Fruit fly (Drosophila melanogaster) whole organism, embryonic: ENCODE data around the gene CG14096.

Experiments
- CG1024 ChIP-seq: fragments of 200-800 bp; sonication (Bioruptor generic); IDR thresholded peaks from 2 replicates; pipeline ENCODE4 v1.3.6; 2022; ENCODE audit warnings: missing biosample characterization, missing genetic modification characterization
- CG11504 ChIP-seq: fragments of 200-800 bp; sonication (Bioruptor generic); optimal IDR thresholded peaks from 3 replicates; lab custom pipeline; 2019; ENCODE audit warnings: missing biosample characterization, mild to moderate bottlenecking, missing genetic modification characterization, moderate library complexity
- CG14014 ChIP-seq: fragments of 200-800 bp; sonication (Bioruptor generic); IDR thresholded peaks from 2 replicates; pipeline ENCODE4 v1.3.6; 2022; ENCODE audit warnings: missing biosample characterization, missing genetic modification characterization
- CG15269 ChIP-seq: fragments of 200-800 bp; sonication (Bioruptor generic); optimal IDR thresholded peaks from 2 replicates; lab custom pipeline; 2018; ENCODE audit warnings: missing biosample characterization, mild to moderate bottlenecking, missing genetic modification characterization, moderate library complexity
- CG1647 ChIP-seq: fragments of 200-800 bp; sonication (Bioruptor generic); optimal IDR thresholded peaks from 3 replicates; lab custom pipeline; 2016; ENCODE audit warnings: missing biosample characterization, missing genetic modification characterization
- CG16779 ChIP-seq: fragments of 200-800 bp; sonication (Bioruptor generic); IDR thresholded peaks from 2 replicates; pipeline ENCODE4 v1.3.6; 2022; ENCODE audit warnings: missing biosample characterization, missing genetic modification characterization
- CG17802 ChIP-seq: fragments of 200-800 bp; sonication (Bioruptor generic); optimal IDR thresholded peaks from 2 replicates; lab custom pipeline; 2018; ENCODE audit warnings: missing biosample characterization, mild to moderate bottlenecking, missing genetic modification characterization, moderate library complexity
- CG17829 ChIP-seq: fragments of 200-800 bp; optimal IDR thresholded peaks from 2 replicates; lab custom pipeline; 2019; ENCODE audit warnings: missing biosample characterization, mild to moderate bottlenecking, missing genetic modification characterization, moderate library complexity
- CG18476 ChIP-seq: fragments of 200-800 bp; sonication (Bioruptor generic); optimal IDR thresholded peaks from 2 replicates; lab custom pipeline; 2016; ENCODE audit warnings: missing biosample characterization, mild to moderate bottlenecking, missing genetic modification characterization
- CG18619 ChIP-seq: fragments of 200-800 bp; sonication (Bioruptor generic); optimal IDR thresholded peaks from 3 replicates; lab custom pipeline; 2017; ENCODE audit warnings: missing biosample characterization, mild to moderate bottlenecking, missing genetic modification characterization
- CG18764 ChIP-seq: fragments of 200-800 bp; sonication (Bioruptor generic); optimal IDR thresholded peaks from 3 replicates; lab custom pipeline; 2016; ENCODE audit warnings: missing biosample characterization, missing genetic modification characterization
- CG2712 ChIP-seq: fragments of 200-800 bp; optimal IDR thresholded peaks from 3 replicates; lab custom pipeline; 2019; ENCODE audit warnings: missing biosample characterization, mild to moderate bottlenecking, missing genetic modification characterization, moderate library complexity
- CG32772 ChIP-seq: fragments of 200-800 bp; sonication (Bioruptor generic); IDR thresholded peaks from 2 replicates; pipeline ENCODE4 v1.3.6; 2022; ENCODE audit warnings: missing biosample characterization, missing genetic modification characterization
- CG6254 ChIP-seq: fragments of 200-800 bp; sonication (Bioruptor generic); optimal IDR thresholded peaks from 3 replicates; lab custom pipeline; 2017; ENCODE audit warnings: mild to moderate bottlenecking, missing biosample characterization, missing genetic modification reagents, missing genetic modification characterization
- CG7271 ChIP-seq: fragments of 200-800 bp; sonication (Bioruptor generic); optimal IDR thresholded peaks from 2 replicates; lab custom pipeline; 2018; ENCODE audit warnings: missing biosample characterization, mild to moderate bottlenecking, missing genetic modification characterization, moderate library complexity
- CG9609 ChIP-seq: fragments of 200-800 bp; sonication (Bioruptor generic); optimal IDR thresholded peaks from 3 replicates; lab custom pipeline; 2016; ENCODE audit warnings: missing biosample characterization, missing genetic modification characterization
- CG9876 ChIP-seq: fragments of 200-800 bp; sonication (Bioruptor generic); optimal IDR thresholded peaks from 2 replicates; lab custom pipeline; 2016; ENCODE audit warnings: missing biosample characterization, missing genetic modification characterization
- CG9932 ChIP-seq: fragments of 200-800 bp; sonication (Bioruptor generic); IDR thresholded peaks from 2 replicates; pipeline ENCODE4 v1.3.6; 2022; ENCODE audit warnings: missing biosample characterization, missing genetic modification characterization
- Camta ChIP-seq: fragments of 200-800 bp; sonication (Bioruptor generic); optimal IDR thresholded peaks from 2 replicates; lab custom pipeline; 2016; ENCODE audit warnings: missing biosample characterization, missing genetic modification characterization
- CrebB ChIP-seq: fragments of 200-800 bp; sonication (Bioruptor generic); optimal IDR thresholded peaks from 3 replicates; lab custom pipeline; 2018; ENCODE audit warnings: missing biosample characterization, mild to moderate bottlenecking, missing genetic modification characterization
- Dip2 ChIP-seq: fragments of 200-800 bp; sonication (Bioruptor generic); IDR thresholded peaks from 2 replicates; pipeline ENCODE4 v1.3.6; 2022; ENCODE audit warnings: missing biosample characterization, missing genetic modification characterization
- Dip3 ChIP-seq: fragments of 200-800 bp; sonication (Bioruptor generic); optimal IDR thresholded peaks from 3 replicates; lab custom pipeline; 2016; ENCODE audit warnings: missing biosample characterization, missing genetic modification characterization
- Dref ChIP-seq: fragments of 200-800 bp; sonication (Bioruptor generic); IDR thresholded peaks from 2 replicates; pipeline ENCODE4 v1.3.6; 2022; ENCODE audit warnings: missing biosample characterization, missing genetic modification characterization
- Eip74EF ChIP-seq, 2 experiments: fragments of 200-800 bp in 1 of 2; fragments of >200 bp in 1 of 2; sonication (Bioruptor generic) in 1 of 2; optimal IDR thresholded peaks; 2 replicates each; lab custom pipeline; 2017 to 2019; ENCODE audit warnings: missing biosample characterization in 2 of 2, missing genetic modification characterization in 2 of 2, mild to moderate bottlenecking in 1 of 2, moderate library complexity in 1 of 2
- HLH3B ChIP-seq: fragments of 200-800 bp; sonication (Bioruptor generic); IDR thresholded peaks from 2 replicates; pipeline ENCODE4 v1.3.6; 2022; ENCODE audit warnings: missing biosample characterization, missing genetic modification characterization
- HmgZ ChIP-seq: fragments of 200-800 bp; sonication (Bioruptor generic); optimal IDR thresholded peaks from 2 replicates; lab custom pipeline; 2018; ENCODE audit warnings: missing biosample characterization, mild to moderate bottlenecking, missing genetic modification characterization
- Hmx ChIP-seq: fragments of 200-800 bp; sonication (Bioruptor generic); optimal IDR thresholded peaks from 2 replicates; lab custom pipeline; 2016; ENCODE audit warnings: missing biosample characterization, missing genetic modification characterization
- Lim3 ChIP-seq: fragments of 200-800 bp; sonication (Bioruptor generic); IDR thresholded peaks from 2 replicates; pipeline ENCODE4 v1.3.6; 2022; ENCODE audit warnings: missing biosample characterization, missing genetic modification characterization
- MBD-R2 ChIP-seq: fragments of 200-800 bp; sonication (Bioruptor generic); IDR thresholded peaks from 2 replicates; pipeline ENCODE4 v1.3.6; 2022; ENCODE audit warnings: missing biosample characterization, missing genetic modification characterization
- Mad ChIP-seq: fragments of 200-800 bp; sonication (Bioruptor generic); optimal IDR thresholded peaks from 2 replicates; lab custom pipeline; 2016; ENCODE audit warnings: missing biosample characterization, missing genetic modification characterization
- Sox100B ChIP-seq: fragments of 200-800 bp; sonication (Bioruptor generic); optimal IDR thresholded peaks from 3 replicates; lab custom pipeline; 2018; ENCODE audit warnings: missing biosample characterization, mild to moderate bottlenecking, missing genetic modification characterization
- Sry-δ ChIP-seq: fragments of 200-800 bp; sonication (Bioruptor generic); optimal IDR thresholded peaks from 2 replicates; lab custom pipeline; 2016; ENCODE audit warnings: missing biosample characterization, missing genetic modification characterization
- TFAM ChIP-seq: fragments of 200-800 bp; sonication (Bioruptor generic); optimal IDR thresholded peaks from 2 replicates; lab custom pipeline; 2017; ENCODE audit warnings: missing biosample characterization, missing genetic modification characterization, inconsistent platforms
- Trl ChIP-seq, 3 experiments: fragments of >200 bp in 2 of 3; fragments of 200-800 bp in 1 of 3; sonication (Bioruptor generic) in 1 of 3; optimal IDR thresholded peaks; 2 replicates in 1 of 3; 3 replicates in 2 of 3; lab custom pipeline; 2016 to 2017; ENCODE audit warnings: missing biosample characterization in 1 of 3, missing genetic modification characterization in 1 of 3
- Xbp1 ChIP-seq: fragments of 200-800 bp; sonication (Bioruptor generic); optimal IDR thresholded peaks from 3 replicates; lab custom pipeline; 2016; ENCODE audit warnings: missing biosample characterization, mild to moderate bottlenecking, missing genetic modification characterization
- ac ChIP-seq: fragments of 200-800 bp; sonication (Bioruptor generic); optimal IDR thresholded peaks from 3 replicates; lab custom pipeline; 2017; ENCODE audit warnings: missing biosample characterization, mild to moderate bottlenecking, missing genetic modification characterization
- cwo ChIP-seq: fragments of 200-800 bp; sonication (Bioruptor generic); optimal IDR thresholded peaks from 3 replicates; lab custom pipeline; 2017; ENCODE audit warnings: missing biosample characterization, missing genetic modification characterization, mild to moderate bottlenecking, moderate library complexity, missing genetic modification reagents
- esg ChIP-seq: fragments of 200-800 bp; sonication (Bioruptor generic); conservative IDR thresholded peaks from 2 replicates; pipeline ENCODE4 v1.3.6; 2022; ENCODE audit warnings: missing biosample characterization, missing genetic modification characterization
- eyg ChIP-seq: fragments of 200-800 bp; sonication (Bioruptor generic); optimal IDR thresholded peaks from 3 replicates; lab custom pipeline; 2016; ENCODE audit warnings: missing biosample characterization, missing genetic modification characterization
- gce ChIP-seq: fragments of 200-800 bp; sonication (Bioruptor generic); IDR thresholded peaks from 3 replicates; pipeline ENCODE4 v1.3.6; 2022; ENCODE audit warnings: missing biosample characterization, missing genetic modification characterization
- gro ChIP-seq: fragments of 200-800 bp; sonication (Bioruptor generic); optimal IDR thresholded peaks from 2 replicates; lab custom pipeline; 2016; ENCODE audit warnings: missing biosample characterization, missing genetic modification characterization
- ind ChIP-seq: fragments of 200-800 bp; sonication (Bioruptor generic); optimal IDR thresholded peaks from 3 replicates; lab custom pipeline; 2016; ENCODE audit warnings: missing biosample characterization, missing genetic modification characterization
- jigr1 ChIP-seq: fragments of 200-800 bp; sonication (Bioruptor generic); IDR thresholded peaks from 3 replicates; pipeline ENCODE4 v1.3.6; 2022; ENCODE audit warnings: missing biosample characterization, missing genetic modification characterization
- lilli ChIP-seq: fragments of 200-800 bp; sonication (Bioruptor generic); optimal IDR thresholded peaks from 3 replicates; lab custom pipeline; 2016; ENCODE audit warnings: missing biosample characterization, missing genetic modification characterization
- peb ChIP-seq: fragments of 200-800 bp; sonication (Bioruptor generic); IDR thresholded peaks from 2 replicates; pipeline ENCODE4 v1.3.6; 2022; ENCODE audit warnings: missing biosample characterization, missing genetic modification characterization
- sisA ChIP-seq: fragments of 200-800 bp; sonication (Bioruptor generic); IDR thresholded peaks from 2 replicates; pipeline ENCODE4 v1.3.6; 2022; ENCODE audit warnings: missing biosample characterization, missing genetic modification characterization
- slbo ChIP-seq: fragments of 200-800 bp; sonication (Bioruptor generic); IDR thresholded peaks from 2 replicates; pipeline ENCODE4 v1.3.6; 2022; ENCODE audit warnings: missing biosample characterization, missing genetic modification characterization
- slou ChIP-seq: fragments of 200-800 bp; sonication (Bioruptor generic); optimal IDR thresholded peaks from 3 replicates; lab custom pipeline; 2016; ENCODE audit warnings: missing biosample characterization, missing genetic modification characterization
- sqz ChIP-seq: fragments of 200-800 bp; sonication (Bioruptor generic); optimal IDR thresholded peaks from 3 replicates; lab custom pipeline; 2018; ENCODE audit warnings: missing biosample characterization, mild to moderate bottlenecking, missing genetic modification characterization
- stc ChIP-seq: fragments of 200-800 bp; sonication (Bioruptor generic); IDR thresholded peaks from 2 replicates; pipeline ENCODE4 v1.3.6; 2022; ENCODE audit warnings: missing biosample characterization, missing genetic modification characterization
- trem ChIP-seq: fragments of 200-800 bp; optimal IDR thresholded peaks from 3 replicates; lab custom pipeline; 2019; ENCODE audit warnings: missing biosample characterization, mild to moderate bottlenecking, missing genetic modification characterization, moderate library complexity
- zen2 ChIP-seq: fragments of 200-800 bp; sonication (Bioruptor generic); IDR thresholded peaks from 3 replicates; pipeline ENCODE4 v1.3.6; 2022; ENCODE audit warnings: missing biosample characterization, missing genetic modification characterization; ENCODE audit not compliant: partially characterized antibody

Gene CG14096

DNA sequence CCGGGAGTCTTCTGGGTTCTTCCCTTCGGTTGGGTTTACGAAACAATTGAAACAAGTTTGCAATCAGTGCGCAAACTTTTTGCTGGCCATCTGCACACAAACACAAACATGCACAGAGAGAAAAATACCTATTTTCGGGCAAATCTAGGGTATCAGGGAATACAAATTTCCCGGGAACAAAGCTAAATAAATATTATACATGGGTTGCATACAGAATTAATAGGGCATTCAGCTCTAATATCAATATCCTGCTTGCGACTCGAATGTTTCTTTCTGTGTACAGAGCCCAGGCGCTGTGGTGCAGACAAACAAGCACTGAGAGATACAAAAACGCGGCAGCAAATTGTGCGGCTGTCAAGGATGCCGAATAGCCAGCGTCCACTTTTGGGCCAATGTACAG lies 22.8 kb downstream of the CG14096 start (continued):
- TF ChIP-seq Xbp1 (GFP tag; lab: Kevin White, UChicago) (peak; percentile 29), CG7271 (no peak), CG6254 (GFP tag; lab: Kevin White, UChicago) (no peak), Camta (GFP tag; lab: Kevin White, UChicago) (no peak), MBD-R2 (GFP tag; lab: Robert Waterston, UW) (no peak), slbo (GFP tag; lab: Robert Waterston, UW) (peak; percentile 38; the same call in 1 of the 2 replicates), slou (GFP tag; lab: Kevin White, UChicago) (no peak), esg (no peak), CG2712 (no peak), Dref (no peak), jigr1 (GFP tag; lab: Robert Waterston, UW) (0 out of 3 replicates have a peak, but pooled peaks have one; percentile 19), ind (peak; percentile 24), CG18619 (GFP tag; lab: Kevin White, UChicago) (no peak), stc (GFP tag; lab: Robert Waterston, UW) (no peak), CrebB (no peak), HLH3B (0 out of 2 replicates have a peak, but pooled peaks have one; percentile 47), Trl (optimal IDR thresholded peaks at IDR 0.05; lab: Kevin White, UChicago) (no peak), Trl (GFP tag; optimal IDR thresholded peaks at IDR 0.05; lab: Kevin White, UChicago) (peak; percentile 45), CG14014 (GFP tag; lab: Robert Waterston, UW) (0 out of 2 replicates have a peak, but pooled peaks have one; percentile 19), trem (tag; lab: Kevin White, UChicago) (no peak), Eip74EF (GFP tag; optimal IDR thresholded peaks at IDR 0.05; lab: Kevin White, UChicago) (no peak), CG1024 (GFP tag; lab: Robert Waterston, UW) (no peak), CG17802 (no peak), Lim3 (no peak), CG15269 (tag; lab: Kevin White, UChicago) (peak; percentile 1), CG18764 (GFP tag; lab: Kevin White, UChicago) (no peak), CG1647 (GFP tag; lab: Kevin White, UChicago) (no peak), CG9932 (no peak), CG11504 (tag; lab: Kevin White, UChicago) (peak; percentile 6), sqz (GFP tag; lab: Kevin White, UChicago) (no peak), gce (no peak), Hmx (GFP tag; lab: Kevin White, UChicago) (no peak), Dip2 (no peak), CG32772 (GFP tag; lab: Robert Waterston, UW) (no peak), Sry-δ (GFP tag; lab: Kevin White, UChicago) (no peak), gro (no peak), CG17829 (tag; lab: Kevin White, UChicago) (no peak), ac (GFP tag; lab: Kevin White, UChicago) (no peak), sisA (GFP tag; lab: Robert Waterston, UW) (peak; percentile 39; the same call in 1 of the 2 replicates), Dip3 (no peak), CG16779 (GFP tag; lab: Robert Waterston, UW) (no peak), TFAM (GFP tag; lab: Kevin White, UChicago) (no peak), CG18476 (GFP tag; lab: Kevin White, UChicago) (no peak), Sox100B (GFP tag; lab: Kevin White, UChicago) (no peak), cwo (GFP tag; lab: Kevin White, UChicago) (no peak), HmgZ (no peak), peb (GFP tag; lab: Robert Waterston, UW) (no peak), lilli (peak; percentile 36), CG9609 (GFP tag; lab: Kevin White, UChicago) (no peak), Mad (no peak), zen2 (GFP tag; lab: Robert Waterston, UW) (no peak), eyg (no peak), CG9876 (no peak)
